Worm (Caenorhabditis elegans) whole organism, L2 larva: ENCODE data around the gene fbxa-202.

ENCODE experiments used
- C34F6.9 ChIP-seq: fragments of 150-350 bp; optimal IDR thresholded peaks from 2 replicates; lab custom pipeline; 2014; ENCODE audit warnings: missing biosample characterization, missing genetic modification characterization
- ZK546.5 ChIP-seq: sonication (generic microtip); optimal IDR thresholded peaks from 2 replicates; lab custom pipeline; 2017; ENCODE audit warnings: missing biosample characterization, missing genetic modification characterization
- ama-1 ChIP-seq: fragments of 150-350 bp; optimal IDR thresholded peaks from 2 replicates; lab custom pipeline; 2018; ENCODE audit warnings: inconsistent platforms
- nhr-6 ChIP-seq: fragments of 150-350 bp; optimal IDR thresholded peaks from 2 replicates; lab custom pipeline; 2014; ENCODE audit warnings: missing biosample characterization, missing genetic modification characterization
- nhr-77 ChIP-seq: fragments of 150-350 bp; optimal IDR thresholded peaks from 2 replicates; lab custom pipeline; 2014; ENCODE audit warnings: missing biosample characterization, missing genetic modification characterization
- skn-1 ChIP-seq: sonication (generic microtip); optimal IDR thresholded peaks from 2 replicates; lab custom pipeline; 2017; ENCODE audit warnings: missing biosample characterization, missing genetic modification characterization
- unc-39 ChIP-seq: fragments of 150-350 bp; optimal IDR thresholded peaks from 2 replicates; lab custom pipeline; 2014; ENCODE audit warnings: missing biosample characterization, missing genetic modification characterization
- unc-62 ChIP-seq: fragments of 150-350 bp; optimal IDR thresholded peaks from 2 replicates; lab custom pipeline; 2014; ENCODE audit warnings: missing biosample characterization, missing genetic modification reagents, missing genetic modification characterization
- ztf-11 ChIP-seq: sonication (generic microtip); optimal IDR thresholded peaks from 2 replicates; lab custom pipeline; 2017; ENCODE audit warnings: missing biosample characterization, missing genetic modification characterization

- no peak for TF ChIP-seq skn-1
- TF ChIP-seq nhr-6 (tag; lab: Kevin White, UChicago): no peak
- no peak for TF ChIP-seq ztf-11
- no peak for TF ChIP-seq unc-39 (tag; lab: Kevin White, UChicago)
- no peak for TF ChIP-seq ama-1 (lab: Kevin White, UChicago)
- TF ChIP-seq unc-62 (GFP tag; lab: Kevin White, UChicago): no peak
- TF ChIP-seq nhr-77 (tag; lab: Kevin White, UChicago): no peak
- TF ChIP-seq C34F6.9 (tag; lab: Kevin White, UChicago): no peak
- TF ChIP-seq ZK546.5 (tag; lab: Kevin White, UChicago): no peak
Measured at ce11 chrV:6364806-6365205, 37.7 kb downstream of the fbxa-202 start.
